Fruit fly (Drosophila melanogaster): Measurements from ENCODE around the gene Alp13.

Alp13 gene

dm6 chr3R:10042664-10043372, 32.4 kb downstream of the Alp13 start, which contains the start of the genes Mical and CG3909:
Gene Mical, minus strand, starts transcription at chr3R:10042895.
Gene CG3909, plus strand, starts transcription at chr3R:10043270.
- TF ChIP-seq EcR (GFP tag; optimal IDR thresholded peaks at IDR 0.05) (peak; percentile 4), CG9948 (tag; optimal IDR thresholded peaks at IDR 0.05) (peak; percentile 78), CG15710 (tag; optimal IDR thresholded peaks at IDR 0.05) (peak; percentile 77), CG8301 (tag; optimal IDR thresholded peaks at IDR 0.05) (peak; percentile 61), CG8159 (tag; optimal IDR thresholded peaks at IDR 0.05) (peak; percentile 83), CG10348 (GFP tag; IDR thresholded peaks at IDR 0.05) (no peak), D1 (tag; optimal IDR thresholded peaks at IDR 0.05) (peak; percentile 77), gl (tag; optimal IDR thresholded peaks at IDR 0.05) (no peak), CG32121 (GFP tag; IDR thresholded peaks at IDR 0.05) (peak; percentile 84), CG34367 (tag; optimal IDR thresholded peaks at IDR 0.05) (peak; percentile 67), Pif1A (GFP tag; optimal IDR thresholded peaks at IDR 0.05) (no peak), Pif1B (GFP tag; optimal IDR thresholded peaks at IDR 0.05) (peak; percentile 55), CG4496 (GFP tag; IDR thresholded peaks at IDR 0.05) (peak; percentile 89), Snoo (tag; optimal IDR thresholded peaks at IDR 0.05) (peak; percentile 68), fd96Ca (GFP tag; IDR thresholded peaks at IDR 0.05) (no peak), CG13204 (GFP tag; optimal IDR thresholded peaks at IDR 0.05) (no peak), rn (GFP tag; IDR thresholded peaks at IDR 0.05) (peak; percentile 76), Ets98B (GFP tag; IDR thresholded peaks at IDR 0.05) (peak; percentile 83), CG12605 (GFP tag; IDR thresholded peaks at IDR 0.05) (peak; percentile 86), CG17806 (tag; optimal IDR thresholded peaks at IDR 0.05) (peak; percentile 76), CG14655 (GFP tag; optimal IDR thresholded peaks at IDR 0.05) (no peak)

dm6 chr3R:10042024-10042663, 33.0 kb downstream of the Alp13 start:
- TF ChIP-seq D1 (tag; optimal IDR thresholded peaks at IDR 0.05), result no peak
- TF ChIP-seq Ets98B (GFP tag; IDR thresholded peaks at IDR 0.05), result no peak
- no peak for TF ChIP-seq Snoo (tag; optimal IDR thresholded peaks at IDR 0.05)
- no peak for TF ChIP-seq Pif1B (GFP tag; optimal IDR thresholded peaks at IDR 0.05)
- no peak for TF ChIP-seq CG13204 (GFP tag; optimal IDR thresholded peaks at IDR 0.05)
- no peak for TF ChIP-seq gl (tag; optimal IDR thresholded peaks at IDR 0.05)
- TF ChIP-seq EcR (GFP tag; optimal IDR thresholded peaks at IDR 0.05), result no peak
- TF ChIP-seq rn (GFP tag; IDR thresholded peaks at IDR 0.05), result no peak
- no peak for TF ChIP-seq CG14655 (GFP tag; optimal IDR thresholded peaks at IDR 0.05)
- no peak for TF ChIP-seq CG32121 (GFP tag; IDR thresholded peaks at IDR 0.05)
- no peak for TF ChIP-seq CG4496 (GFP tag; IDR thresholded peaks at IDR 0.05)
- TF ChIP-seq CG10348 (GFP tag; IDR thresholded peaks at IDR 0.05), result no peak
- TF ChIP-seq fd96Ca (GFP tag; IDR thresholded peaks at IDR 0.05), result no peak
- TF ChIP-seq CG9948 (tag; optimal IDR thresholded peaks at IDR 0.05), result no peak
- TF ChIP-seq CG17806 (tag; optimal IDR thresholded peaks at IDR 0.05), result no peak
- TF ChIP-seq CG8159 (tag; optimal IDR thresholded peaks at IDR 0.05), result no peak
- no peak for TF ChIP-seq CG12605 (GFP tag; IDR thresholded peaks at IDR 0.05)

- TF ChIP-seq CG14655 (GFP tag; optimal IDR thresholded peaks at IDR 0.05), result no peak
- TF ChIP-seq CG32121 (GFP tag; IDR thresholded peaks at IDR 0.05), result no peak
- peak; percentile 95 for TF ChIP-seq EcR (GFP tag; optimal IDR thresholded peaks at IDR 0.05)
Measured at dm6 chr3R:10040505-10040904, 34.7 kb downstream of the Alp13 start.

- TF ChIP-seq EcR (GFP tag; optimal IDR thresholded peaks at IDR 0.05) (peak; percentile 92), fd96Ca (GFP tag; IDR thresholded peaks at IDR 0.05) (no peak)
Measured at dm6 chr3R:10039188-10039587, 36.0 kb downstream of the Alp13 start.

dm6 chr3R:10035765-10036164, 39.4 kb downstream of the Alp13 start:
- TF ChIP-seq EcR (GFP tag; optimal IDR thresholded peaks at IDR 0.05) (no peak), CG12605 (GFP tag; IDR thresholded peaks at IDR 0.05) (no peak)

dm6 chr3R:10034995-10035446, 40.2 kb downstream of the Alp13 start:
- TF ChIP-seq EcR (GFP tag; optimal IDR thresholded peaks at IDR 0.05), result peak; percentile 82
- peak; percentile 11 for TF ChIP-seq CG14655 (GFP tag; optimal IDR thresholded peaks at IDR 0.05)
- TF ChIP-seq Snoo (tag; optimal IDR thresholded peaks at IDR 0.05), result no peak
- peak; percentile 27; the same call in 1 of the 3 replicates for TF ChIP-seq CG4496 (GFP tag; IDR thresholded peaks at IDR 0.05)

All from whole organism, pupa.